Worm (Caenorhabditis elegans): ENCODE data around the gene Y38C1AA.6.

ce11 chrIV:148756-149155 is 13.9 kb upstream of the Y38C1AA.6 start:
- TF ChIP-seq snpc-4 (tag; optimal IDR thresholded peaks at IDR 0.05), result no peak
- no peak for TF ChIP-seq zag-1 (tag; optimal IDR thresholded peaks at IDR 0.05)
- no peak for TF ChIP-seq egl-13 (tag; optimal IDR thresholded peaks at IDR 0.05)
- TF ChIP-seq mef-2 (tag; optimal IDR thresholded peaks at IDR 0.05), result no peak
- TF ChIP-seq pax-3 (tag; optimal IDR thresholded peaks at IDR 0.05), result no peak
- no peak for TF ChIP-seq dpl-1 (GFP tag; optimal IDR thresholded peaks at IDR 0.05)
- no peak for TF ChIP-seq mdl-1 (tag; optimal IDR thresholded peaks at IDR 0.05)
- TF ChIP-seq lin-39 (tag; optimal IDR thresholded peaks at IDR 0.05), result no peak
- no peak for TF ChIP-seq nhr-28 (tag; optimal IDR thresholded peaks at IDR 0.05)
- TF ChIP-seq fkh-4 (tag; optimal IDR thresholded peaks at IDR 0.05; ENCODE audit: borderline replicate concordance), result no peak
- TF ChIP-seq grh-1 (GFP tag; IDR thresholded peaks at IDR 0.05), result no peak
- no peak for TF ChIP-seq ama-1 (optimal IDR thresholded peaks at IDR 0.05)
- no peak for TF ChIP-seq elt-3 (tag; optimal IDR thresholded peaks at IDR 0.05)
- no peak for TF ChIP-seq pqm-1 (tag; optimal IDR thresholded peaks at IDR 0.05)

Data from whole organism, L1 larva.